Fruit fly (Drosophila melanogaster) S2 (cell line): ENCODE results near the gene CG33922.

Experiments used
- CG8478 ChIP-seq: fragments of >200 bp; optimal IDR thresholded peaks from 2 replicates; lab custom pipeline; 2018
- CTCF ChIP-seq, 2 experiments: fragments of >200 bp; optimal IDR thresholded peaks; 2 replicates each; lab custom pipeline; 2018

CG33922 gene

dm6 chr2L:1341995-1342394 is 2.0 kb downstream of the CG33922 start, which contains the start of gene CG33923:
Gene CG33923, minus strand, starts transcription at chr2L:1342095.
- TF ChIP-seq CTCF (optimal IDR thresholded peaks at IDR 0.05; lab: Kevin White, UChicago) (no peak), CG8478 (lab: Kevin White, UChicago) (no peak)

dm6 chr2L:1333828-1334227 is 10.1 kb downstream of the CG33922 start, which contains the start of gene CG5440:
Gene CG5440, plus strand, starts transcription at chr2L:1334128.
- TF ChIP-seq CTCF (optimal IDR thresholded peaks at IDR 0.05; lab: Kevin White, UChicago) = no peak
- no peak for TF ChIP-seq CG8478 (lab: Kevin White, UChicago)

dm6 chr2L:1328861-1329260 is 15.1 kb downstream of the CG33922 start, which contains the start of gene a5:
Gene a5, plus strand, starts transcription at chr2L:1329161.
- TF ChIP-seq CTCF (optimal IDR thresholded peaks at IDR 0.05; lab: Kevin White, UChicago) = no peak
- no peak for TF ChIP-seq CG8478 (lab: Kevin White, UChicago)

dm6 chr2L:1316422-1316821 is 27.5 kb downstream of the CG33922 start:
- TF ChIP-seq CG8478 (lab: Kevin White, UChicago) (no peak), CTCF (optimal IDR thresholded peaks at IDR 0.05; lab: Kevin White, UChicago) (no peak)

dm6 chr2L:1315283-1315682 is 28.7 kb downstream of the CG33922 start:
- no peak for TF ChIP-seq CG8478 (lab: Kevin White, UChicago)
- TF ChIP-seq CTCF (optimal IDR thresholded peaks at IDR 0.05; lab: Kevin White, UChicago) = no peak

- TF ChIP-seq CTCF (optimal IDR thresholded peaks at IDR 0.05; lab: Kevin White, UChicago) (no peak), CG8478 (lab: Kevin White, UChicago) (no peak)
Measured at dm6 chr2L:1312321-1312720, 31.6 kb downstream of the CG33922 start.
